Worm (Caenorhabditis elegans): ENCODE data around the gene rabr-1.

The rabr-1 gene

DNA sequence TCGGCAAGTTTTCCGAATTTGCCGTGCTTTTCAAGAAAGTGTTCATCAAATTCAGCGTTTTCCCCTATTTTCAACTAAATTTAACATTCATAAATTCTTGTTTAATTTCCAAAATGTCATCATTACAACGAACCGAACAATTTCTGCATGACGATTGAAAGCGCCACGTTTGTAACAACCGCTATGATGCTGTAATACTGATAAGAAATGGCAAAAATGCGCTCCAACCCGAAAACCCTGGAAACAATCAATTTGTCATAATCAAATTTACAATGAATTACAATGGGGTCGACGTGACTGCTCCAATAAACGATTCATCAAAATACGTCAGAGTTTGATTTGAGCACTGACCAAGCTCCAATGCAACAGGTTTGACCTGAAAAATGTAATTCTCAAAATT is 48.7 kb downstream of the rabr-1 start (continued):
- TF ChIP-seq pqm-1 (tag; optimal IDR thresholded peaks at IDR 0.05): peak; percentile 70
- no peak for TF ChIP-seq mxl-2 (GFP tag; conservative IDR thresholded peaks at IDR 0.05)
- no peak for TF ChIP-seq Y75B8A.6 (GFP tag; IDR thresholded peaks at IDR 0.05)
- no peak for TF ChIP-seq dpl-1 (GFP tag; optimal IDR thresholded peaks at IDR 0.05)
- no peak for TF ChIP-seq daf-12 (tag; optimal IDR thresholded peaks at IDR 0.05)
- TF ChIP-seq hlh-30 (tag; optimal IDR thresholded peaks at IDR 0.05; ENCODE audit: insufficient read depth): peak; percentile 22
- TF ChIP-seq nhr-41 (GFP tag; IDR thresholded peaks at IDR 0.05): no peak
- TF ChIP-seq daf-16 (GFP tag; optimal IDR thresholded peaks at IDR 0.05): no peak
- peak; percentile 72 for TF ChIP-seq daf-16 (tag; optimal IDR thresholded peaks at IDR 0.05)
- no peak for TF ChIP-seq nhr-102 (tag; optimal IDR thresholded peaks at IDR 0.05)
- TF ChIP-seq ces-1 (GFP tag; optimal IDR thresholded peaks at IDR 0.05): no peak
- no peak for TF ChIP-seq lsy-2 (tag; optimal IDR thresholded peaks at IDR 0.05)
- TF ChIP-seq T20F7.1 (GFP tag; optimal IDR thresholded peaks at IDR 0.05): no peak
- no peak for TF ChIP-seq D1046.2 (GFP tag; IDR thresholded peaks at IDR 0.05)
- TF ChIP-seq daf-19 (GFP tag; conservative IDR thresholded peaks at IDR 0.05): no peak
- TF ChIP-seq aly-2 (tag; optimal IDR thresholded peaks at IDR 0.05): no peak
- peak; percentile 1 for TF ChIP-seq mes-2 (tag; optimal IDR thresholded peaks at IDR 0.05; ENCODE audit: poor library complexity, severe bottlenecking)
- TF ChIP-seq snpc-4 (tag; optimal IDR thresholded peaks at IDR 0.05): no peak
- TF ChIP-seq lin-38 (GFP tag; IDR thresholded peaks at IDR 0.05): no peak
- TF ChIP-seq ama-1 (optimal IDR thresholded peaks at IDR 0.05): no peak
- TF ChIP-seq nhr-11 (tag; optimal IDR thresholded peaks at IDR 0.05): no peak
- no peak for TF ChIP-seq madf-5 (GFP tag; IDR thresholded peaks at IDR 0.05)
- TF ChIP-seq ztf-11 (tag; optimal IDR thresholded peaks at IDR 0.05): no peak
- TF ChIP-seq duxl-1 (tag; optimal IDR thresholded peaks at IDR 0.05; ENCODE audit: poor library complexity): no peak
- no peak for TF ChIP-seq lin-39 (tag; optimal IDR thresholded peaks at IDR 0.05)
- TF ChIP-seq dmd-9 (GFP tag; IDR thresholded peaks at IDR 0.05): no peak
- TF ChIP-seq spr-1 (tag; optimal IDR thresholded peaks at IDR 0.05): no peak
- TF ChIP-seq mep-1 (tag; optimal IDR thresholded peaks at IDR 0.05): no peak
- TF ChIP-seq Y5F2A.4 (GFP tag; optimal IDR thresholded peaks at IDR 0.05): no peak
- TF ChIP-seq mxl-3 (GFP tag; optimal IDR thresholded peaks at IDR 0.05): peak; percentile 7
- TF ChIP-seq nhr-28 (tag; optimal IDR thresholded peaks at IDR 0.05): peak; percentile 59
- TF ChIP-seq nhr-48 (tag; optimal IDR thresholded peaks at IDR 0.05): no peak

- TF ChIP-seq mep-1 (tag; optimal IDR thresholded peaks at IDR 0.05) (no peak), unc-62 (GFP tag; optimal IDR thresholded peaks at IDR 0.05 in 1 of 2) (no peak), unc-62 (tag; optimal IDR thresholded peaks at IDR 0.05) (no peak), unc-39 (tag; optimal IDR thresholded peaks at IDR 0.05) (no peak), cey-2 (tag; optimal IDR thresholded peaks at IDR 0.05; ENCODE audit: borderline replicate concordance, insufficient read depth) (no peak), ztf-7 (tag; optimal IDR thresholded peaks at IDR 0.05) (no peak), dmd-6 (GFP tag; IDR thresholded peaks at IDR 0.05) (no peak), dpl-1 (GFP tag; optimal IDR thresholded peaks at IDR 0.05) (no peak), gei-8 (GFP tag; optimal IDR thresholded peaks at IDR 0.05) (no peak), egl-43 (GFP tag; IDR thresholded peaks at IDR 0.05) (no peak)
These were observed 52.9 kb downstream of the rabr-1 start, which contains the start of gene smvt-1 for ce11 chrX:2548884-2549283. Gene smvt-1, minus strand, starts transcription at chrX:2548984.

ce11 chrX:2549322-2549721 is 53.3 kb downstream of the rabr-1 start:
- TF ChIP-seq unc-62 (GFP tag; optimal IDR thresholded peaks at IDR 0.05 in 1 of 2) (peak in 1 of 2 experiments; percentile 85), unc-62 (tag; optimal IDR thresholded peaks at IDR 0.05) (no peak), mes-2 (tag; optimal IDR thresholded peaks at IDR 0.05; ENCODE audit: poor library complexity, severe bottlenecking) (peak; percentile 74), attf-4 (tag; optimal IDR thresholded peaks at IDR 0.05) (no peak), D1046.2 (GFP tag; IDR thresholded peaks at IDR 0.05) (no peak), egl-27 (tag; optimal IDR thresholded peaks at IDR 0.05) (no peak), cey-2 (tag; optimal IDR thresholded peaks at IDR 0.05; ENCODE audit: borderline replicate concordance, insufficient read depth) (no peak), ztf-7 (tag; optimal IDR thresholded peaks at IDR 0.05) (peak; percentile 33), egl-43 (GFP tag; IDR thresholded peaks at IDR 0.05) (peak; percentile 92), php-3 (GFP tag; IDR thresholded peaks at IDR 0.05) (peak; percentile 18; the same call in 1 of the 2 replicates), fos-1 (tag; optimal IDR thresholded peaks at IDR 0.05) (no peak), ctbp-1 (GFP tag; IDR thresholded peaks at IDR 0.05) (peak; percentile 83), madf-9 (GFP tag; conservative IDR thresholded peaks at IDR 0.05) (peak; percentile 55), nhr-11 (tag; optimal IDR thresholded peaks at IDR 0.05) (peak; percentile 75), spr-3 (GFP tag; optimal IDR thresholded peaks at IDR 0.05) (peak; percentile 7), tra-1 (GFP tag; IDR thresholded peaks at IDR 0.05) (no peak), nhr-76 (tag; optimal IDR thresholded peaks at IDR 0.05) (no peak), T26A8.4 (GFP tag; IDR thresholded peaks at IDR 0.05) (peak; percentile 80), nhr-102 (tag; optimal IDR thresholded peaks at IDR 0.05) (peak; percentile 57), daf-19 (GFP tag; conservative IDR thresholded peaks at IDR 0.05) (peak; percentile 79)
